Worm (Caenorhabditis elegans): ENCODE measurements around the gene str-135.

The str-135 gene

DNA sequence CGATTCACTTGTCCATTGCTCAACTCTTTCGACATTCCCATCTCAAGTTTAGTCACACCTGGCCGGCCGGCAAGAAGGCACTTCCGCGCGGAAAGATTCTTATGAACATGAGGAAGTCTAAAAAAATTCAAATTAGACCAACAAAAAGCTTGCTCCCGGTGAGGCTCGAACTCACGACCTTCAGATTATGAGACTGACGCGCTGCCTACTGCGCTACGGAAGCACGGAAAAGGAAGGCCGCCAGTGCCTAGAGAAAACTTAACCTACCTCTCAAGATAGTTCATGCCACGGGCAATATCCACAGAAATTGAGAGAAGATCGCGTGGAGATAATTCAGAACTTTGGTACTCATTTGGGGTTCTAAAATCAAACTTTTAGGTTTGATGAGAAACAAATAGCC is 50.6 kb downstream of the str-135 start:
- TF ChIP-seq lin-14 (GFP tag; optimal IDR thresholded peaks at IDR 0.05) (no peak), mep-1 (tag; optimal IDR thresholded peaks at IDR 0.05) (no peak), nhr-71 (tag; optimal IDR thresholded peaks at IDR 0.05) (peak; percentile 18), nhr-237 (tag; optimal IDR thresholded peaks at IDR 0.05) (no peak), ceh-82 (tag; optimal IDR thresholded peaks at IDR 0.05) (no peak), egl-13 (tag; optimal IDR thresholded peaks at IDR 0.05) (no peak), snpc-4 (tag; optimal IDR thresholded peaks at IDR 0.05) (peak; percentile 73), snu-23 (GFP tag; optimal IDR thresholded peaks at IDR 0.05) (peak; percentile 24), lin-35 (GFP tag; optimal IDR thresholded peaks at IDR 0.05) (peak in 1 of 2 experiments; percentile 12), sptf-1 (tag; optimal IDR thresholded peaks at IDR 0.05) (no peak), nhr-19 (GFP tag; conservative IDR thresholded peaks at IDR 0.05) (peak; percentile 23), rnt-1 (tag; optimal IDR thresholded peaks at IDR 0.05) (peak; percentile 33), fkh-10 (GFP tag; optimal IDR thresholded peaks at IDR 0.05) (no peak), dpl-1 (GFP tag; optimal IDR thresholded peaks at IDR 0.05) (peak in 1 of 3 experiments; percentile 9), elt-2 (tag; optimal IDR thresholded peaks at IDR 0.05) (no peak), alr-1 (tag; optimal IDR thresholded peaks at IDR 0.05; ENCODE audit: borderline replicate concordance) (no peak), efl-1 (optimal IDR thresholded peaks at IDR 0.05) (peak in 1 of 2 experiments; percentile 24), efl-1 (GFP tag; optimal IDR thresholded peaks at IDR 0.05 in 1 of 2) (peak in 1 of 2 experiments; percentile 60), elt-3 (tag; optimal IDR thresholded peaks at IDR 0.05) (no peak), nhr-20 (tag; optimal IDR thresholded peaks at IDR 0.05) (no peak), mab-9 (GFP tag; IDR thresholded peaks at IDR 0.05) (no peak), lsy-2 (tag; optimal IDR thresholded peaks at IDR 0.05) (peak in 1 of 2 experiments; percentile 11)

Measured in whole organism, L1 larva.